Worm (Caenorhabditis elegans) whole organism, L4/young adult: ENCODE measurements around the gene T05A7.1.

Experiments
- W03F9.2 ChIP-seq: fragments of 150-350 bp; optimal IDR thresholded peaks from 2 replicates; lab custom pipeline; 2014; ENCODE audit warnings: missing biosample characterization, missing genetic modification characterization
- dao-5 ChIP-seq: sonication (generic microtip); optimal IDR thresholded peaks from 2 replicates; lab custom pipeline; 2016; ENCODE audit warnings: missing genotype, missing genetic modification characterization, moderate library complexity, missing compliant biosample characterization
- him-1 ChIP-seq: sonication (generic microtip); optimal IDR thresholded peaks from 2 replicates; lab custom pipeline; 2016; ENCODE audit warnings: missing genotype, missing genetic modification reagents, missing genetic modification characterization, missing compliant biosample characterization

DNA sequence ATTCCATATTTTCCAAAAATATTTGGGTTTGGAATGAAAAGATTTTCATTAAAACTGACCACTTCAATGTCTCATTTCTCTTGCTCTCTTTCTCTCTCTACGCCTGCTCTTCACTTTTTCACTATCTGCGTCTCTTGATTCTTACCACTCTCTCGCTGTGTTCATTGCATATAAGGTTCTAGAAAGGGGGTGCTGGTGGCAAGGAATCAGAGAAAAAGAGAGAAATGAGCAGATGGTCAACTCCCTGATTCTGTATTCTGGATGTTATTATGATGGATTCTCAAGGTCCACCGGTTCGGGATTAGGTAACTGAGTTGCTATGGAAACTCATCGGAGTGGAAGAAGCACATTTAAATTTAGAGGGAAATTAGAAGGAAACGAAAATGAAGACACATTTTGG, 37.3 kb upstream of the T05A7.1 start:
- TF ChIP-seq dao-5 (tag; lab: Kevin White, UChicago) = no peak
- no peak for TF ChIP-seq him-1 (tag; lab: Kevin White, UChicago)
- no peak for TF ChIP-seq W03F9.2 (tag; lab: Kevin White, UChicago)
